Fruit fly (Drosophila melanogaster): ENCODE measurements around the gene D1.

Gene D1

dm6 chr3R:9227944-9228343 is 12.5 kb downstream of the D1 start:
- TF ChIP-seq pad (GFP tag; optimal IDR thresholded peaks at IDR 0.05), result no peak
- no peak for TF ChIP-seq CG33017 (tag; optimal IDR thresholded peaks at IDR 0.05)
- no peak for TF ChIP-seq cic (GFP tag; optimal IDR thresholded peaks at IDR 0.05)
- no peak for TF ChIP-seq cnc (optimal IDR thresholded peaks at IDR 0.05)
- no peak for TF ChIP-seq Hr96 (GFP tag; optimal IDR thresholded peaks at IDR 0.05)
- no peak for TF ChIP-seq kay (GFP tag; ENCODE audit: borderline replicate concordance)
- TF ChIP-seq Crg-1 (GFP tag; optimal IDR thresholded peaks at IDR 0.05), result no peak
- no peak for TF ChIP-seq Mnt (GFP tag; optimal IDR thresholded peaks at IDR 0.05)
- no peak for TF ChIP-seq Clk (GFP tag; optimal IDR thresholded peaks at IDR 0.05)
- no peak for TF ChIP-seq CG7101 (tag; optimal IDR thresholded peaks at IDR 0.05)
- TF ChIP-seq CG12768 (GFP tag; optimal IDR thresholded peaks at IDR 0.05), result no peak
- no peak for TF ChIP-seq toe (GFP tag; optimal IDR thresholded peaks at IDR 0.05)
- no peak for TF ChIP-seq CG7045 (GFP tag; optimal IDR thresholded peaks at IDR 0.05)
- no peak for TF ChIP-seq CG11617 (GFP tag; optimal IDR thresholded peaks at IDR 0.05)
- no peak for TF ChIP-seq CG14711 (tag; optimal IDR thresholded peaks at IDR 0.05)
- TF ChIP-seq bab1 (GFP tag; optimal IDR thresholded peaks at IDR 0.05), result no peak
- no peak for TF ChIP-seq CG1620 (GFP tag; optimal IDR thresholded peaks at IDR 0.05)

DNA sequence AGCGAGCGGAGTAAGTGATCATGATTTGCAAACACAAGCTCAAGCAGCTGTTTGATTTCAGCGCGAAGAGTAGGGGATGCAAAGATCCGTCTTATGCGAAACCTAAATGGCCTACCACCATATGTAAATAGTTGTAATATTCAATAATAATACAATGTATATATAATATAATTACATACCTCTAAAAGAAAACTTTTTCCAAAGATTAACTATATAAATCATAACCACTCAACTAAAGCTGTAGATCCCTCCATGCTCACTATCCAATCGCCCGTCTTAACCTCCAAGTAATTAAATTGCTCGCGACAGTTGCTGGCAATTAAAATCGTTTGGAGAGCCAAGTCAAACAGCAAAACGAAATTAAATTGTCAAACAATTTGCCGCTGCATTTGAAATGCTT is 13.1 kb downstream of the D1 start:
- TF ChIP-seq CG11617 (GFP tag; optimal IDR thresholded peaks at IDR 0.05) (peak; percentile 38), bab1 (GFP tag; optimal IDR thresholded peaks at IDR 0.05) (peak; percentile 85), CG12768 (GFP tag; optimal IDR thresholded peaks at IDR 0.05) (peak; percentile 37), ovo (GFP tag; optimal IDR thresholded peaks at IDR 0.05) (no peak), CG7101 (tag; optimal IDR thresholded peaks at IDR 0.05) (peak; percentile 82), tj (GFP tag; optimal IDR thresholded peaks at IDR 0.05) (no peak), CG14711 (tag; optimal IDR thresholded peaks at IDR 0.05) (peak; percentile 85), Crg-1 (GFP tag; optimal IDR thresholded peaks at IDR 0.05) (peak; percentile 38), CG7045 (GFP tag; optimal IDR thresholded peaks at IDR 0.05) (peak; percentile 63), CG33017 (tag; optimal IDR thresholded peaks at IDR 0.05) (peak; percentile 87)

DNA sequence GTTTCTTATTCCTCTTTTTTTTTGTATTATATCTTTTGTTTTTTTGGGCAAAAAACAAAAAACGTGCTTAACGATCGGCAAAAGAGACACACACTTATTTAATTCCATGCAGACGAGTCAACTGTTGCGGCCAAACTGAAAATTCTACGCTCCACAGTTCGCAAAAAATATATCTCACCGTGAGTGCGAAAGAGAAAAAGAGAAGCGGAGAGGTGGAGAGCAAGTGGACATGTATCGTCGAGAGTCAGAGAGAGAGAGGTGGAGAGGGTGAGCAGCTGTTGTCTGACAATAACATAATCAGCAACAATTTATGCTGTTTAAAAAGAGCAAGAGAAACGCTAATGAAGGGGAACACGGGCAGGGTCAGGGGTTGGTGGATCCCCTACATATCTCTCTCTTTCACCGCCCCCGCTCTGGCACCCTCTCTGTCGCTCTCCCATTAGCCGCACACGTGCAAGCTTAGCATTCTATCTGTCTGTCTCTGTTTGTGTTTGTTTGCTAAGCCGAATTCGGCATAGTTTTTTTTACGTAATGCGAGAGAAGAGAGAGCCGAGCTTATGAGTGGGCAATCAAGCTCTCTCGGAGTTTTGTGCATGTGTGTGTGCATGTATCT is 13.6 kb downstream of the D1 start:
- TF ChIP-seq Clk (GFP tag; optimal IDR thresholded peaks at IDR 0.05) (no peak), tj (GFP tag; optimal IDR thresholded peaks at IDR 0.05) (peak; percentile 87), cnc (optimal IDR thresholded peaks at IDR 0.05) (no peak), CG7101 (tag; optimal IDR thresholded peaks at IDR 0.05) (no peak), cic (GFP tag; optimal IDR thresholded peaks at IDR 0.05) (no peak), CG11617 (GFP tag; optimal IDR thresholded peaks at IDR 0.05) (no peak), Mnt (GFP tag; optimal IDR thresholded peaks at IDR 0.05) (peak; percentile 79), CG14711 (tag; optimal IDR thresholded peaks at IDR 0.05) (no peak), CG5204 (GFP tag; optimal IDR thresholded peaks at IDR 0.05) (no peak), pad (GFP tag; optimal IDR thresholded peaks at IDR 0.05) (peak; percentile 99), CG12768 (GFP tag; optimal IDR thresholded peaks at IDR 0.05) (no peak), toe (GFP tag; optimal IDR thresholded peaks at IDR 0.05) (no peak), ovo (GFP tag; optimal IDR thresholded peaks at IDR 0.05) (no peak), Crg-1 (GFP tag; optimal IDR thresholded peaks at IDR 0.05) (no peak), CG33017 (tag; optimal IDR thresholded peaks at IDR 0.05) (no peak)

dm6 chr3R:9226146-9226545 is 14.3 kb downstream of the D1 start:
- TF ChIP-seq CG7045 (GFP tag; optimal IDR thresholded peaks at IDR 0.05), result no peak

dm6 chr3R:9224807-9225206 is 15.6 kb downstream of the D1 start:
- peak; percentile 26 for TF ChIP-seq CG14711 (tag; optimal IDR thresholded peaks at IDR 0.05)
- peak; percentile 26 for TF ChIP-seq CG5204 (GFP tag; optimal IDR thresholded peaks at IDR 0.05)
- peak; percentile 3 for TF ChIP-seq tj (GFP tag; optimal IDR thresholded peaks at IDR 0.05)
- no peak for TF ChIP-seq Hr96 (GFP tag; optimal IDR thresholded peaks at IDR 0.05)

dm6 chr3R:9222355-9222754 is 18.1 kb downstream of the D1 start:
- TF ChIP-seq kay (GFP tag; ENCODE audit: borderline replicate concordance) (no peak), bab1 (GFP tag; optimal IDR thresholded peaks at IDR 0.05) (no peak), pad (GFP tag; optimal IDR thresholded peaks at IDR 0.05) (no peak), CG1620 (GFP tag; optimal IDR thresholded peaks at IDR 0.05) (no peak), tj (GFP tag; optimal IDR thresholded peaks at IDR 0.05) (peak; percentile 71), ovo (GFP tag; optimal IDR thresholded peaks at IDR 0.05) (no peak), Crg-1 (GFP tag; optimal IDR thresholded peaks at IDR 0.05) (no peak)

DNA sequence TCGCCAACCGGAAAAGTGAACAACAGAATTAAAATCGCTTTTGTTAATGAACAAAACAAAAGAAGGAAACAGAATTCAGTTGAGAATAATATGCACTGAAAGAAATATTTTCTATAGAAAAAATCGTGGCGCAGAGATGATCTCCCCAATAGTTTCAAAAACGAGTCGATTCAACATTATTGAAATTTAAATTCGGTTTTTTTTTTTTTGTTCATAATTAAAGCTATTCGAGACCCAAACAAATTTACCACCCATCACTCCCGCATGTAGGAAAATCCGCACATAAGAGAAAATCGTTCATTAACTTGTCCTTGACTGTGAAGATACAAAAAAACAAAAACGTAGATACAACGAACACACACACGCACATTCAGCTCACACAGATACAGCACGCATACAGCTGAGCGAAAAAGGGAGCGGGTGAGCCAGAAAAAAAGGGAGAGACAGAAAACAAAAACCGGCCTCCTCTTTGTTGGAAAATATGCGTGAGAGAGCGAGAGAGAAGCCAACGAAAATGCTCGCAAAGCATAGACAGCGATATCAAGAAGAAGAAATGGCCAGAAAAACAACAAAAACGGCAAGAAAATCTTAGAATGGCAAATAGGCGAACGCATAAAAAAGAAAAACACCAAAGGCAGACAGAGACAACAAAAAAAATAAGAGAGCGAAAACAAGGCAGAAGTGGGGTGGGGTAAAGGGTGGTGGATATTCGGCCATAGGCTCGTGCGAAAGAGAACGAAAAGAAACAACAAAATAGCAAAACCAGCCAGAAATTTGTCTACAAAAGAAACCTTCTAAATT is 20.2 kb downstream of the D1 start:
- TF ChIP-seq CG14711 (tag; optimal IDR thresholded peaks at IDR 0.05), result no peak
- no peak for TF ChIP-seq CG11617 (GFP tag; optimal IDR thresholded peaks at IDR 0.05)
- TF ChIP-seq ovo (GFP tag; optimal IDR thresholded peaks at IDR 0.05), result no peak
- TF ChIP-seq CG7045 (GFP tag; optimal IDR thresholded peaks at IDR 0.05), result no peak
- no peak for TF ChIP-seq tj (GFP tag; optimal IDR thresholded peaks at IDR 0.05)
- no peak for TF ChIP-seq CG7101 (tag; optimal IDR thresholded peaks at IDR 0.05)
- TF ChIP-seq bab1 (GFP tag; optimal IDR thresholded peaks at IDR 0.05), result no peak
- no peak for TF ChIP-seq CG33017 (tag; optimal IDR thresholded peaks at IDR 0.05)
- TF ChIP-seq Crg-1 (GFP tag; optimal IDR thresholded peaks at IDR 0.05), result no peak

Data from whole organism, adult.